Fruit fly (Drosophila melanogaster): ENCODE measurements around the gene Dys.

- TF ChIP-seq CG32121 (GFP tag; IDR thresholded peaks at IDR 0.05) (no peak), CG8159 (tag; optimal IDR thresholded peaks at IDR 0.05) (no peak), Pif1A (GFP tag; optimal IDR thresholded peaks at IDR 0.05) (no peak), fd96Ca (GFP tag; IDR thresholded peaks at IDR 0.05) (no peak), Pif1B (GFP tag; optimal IDR thresholded peaks at IDR 0.05) (no peak), CG8301 (tag; optimal IDR thresholded peaks at IDR 0.05) (no peak), CG13204 (GFP tag; optimal IDR thresholded peaks at IDR 0.05) (no peak), CG9948 (tag; optimal IDR thresholded peaks at IDR 0.05) (no peak), Snoo (tag; optimal IDR thresholded peaks at IDR 0.05) (no peak), CG4496 (GFP tag; IDR thresholded peaks at IDR 0.05) (no peak)
These were observed 184.0 kb downstream of the Dys start, which contains the start of gene Nup58 for dm6 chr3R:19644901-19645204.

Measured in whole organism, pupa.